Worm (Caenorhabditis elegans): ENCODE data around the gene Y51H7BR.4.

Gene Y51H7BR.4

ce11 chrII:1567646-1568045 is 38.5 kb downstream of the Y51H7BR.4 start, which contains the start of gene K05F6.8:
Gene K05F6.8, minus strand, starts transcription at chrII:1567746.
- no peak for TF ChIP-seq T23F11.4 (GFP tag; optimal IDR thresholded peaks at IDR 0.05)
- no peak for TF ChIP-seq ref-2 (tag; optimal IDR thresholded peaks at IDR 0.05)
- no peak for TF ChIP-seq sdc-2 (tag; optimal IDR thresholded peaks at IDR 0.05)
- TF ChIP-seq hlh-30 (tag; optimal IDR thresholded peaks at IDR 0.05; ENCODE audit: insufficient read depth), result no peak
- TF ChIP-seq pha-4 (tag; optimal IDR thresholded peaks at IDR 0.05), result no peak
- TF ChIP-seq ceh-34 (tag; optimal IDR thresholded peaks at IDR 0.05), result no peak
- TF ChIP-seq ztf-16 (tag; optimal IDR thresholded peaks at IDR 0.05), result no peak
- TF ChIP-seq ttx-3 (tag; optimal IDR thresholded peaks at IDR 0.05), result no peak
- TF ChIP-seq nfya-1 (tag; optimal IDR thresholded peaks at IDR 0.05), result no peak
- no peak for TF ChIP-seq ceh-18 (tag; optimal IDR thresholded peaks at IDR 0.05)
- TF ChIP-seq gmeb-2 (tag; optimal IDR thresholded peaks at IDR 0.05), result no peak
- no peak for TF ChIP-seq fkh-10 (GFP tag; optimal IDR thresholded peaks at IDR 0.05)
- no peak for TF ChIP-seq tbx-2 (tag; optimal IDR thresholded peaks at IDR 0.05)
- no peak for TF ChIP-seq ama-1 (optimal IDR thresholded peaks at IDR 0.05)
- no peak for TF ChIP-seq unc-42 (tag; optimal IDR thresholded peaks at IDR 0.05)
- no peak for TF ChIP-seq pha-2 (tag; optimal IDR thresholded peaks at IDR 0.05)
- TF ChIP-seq sox-4 (tag; optimal IDR thresholded peaks at IDR 0.05), result no peak

- TF ChIP-seq ref-2 (tag; optimal IDR thresholded peaks at IDR 0.05) (no peak), C38D4.7 (GFP tag; optimal IDR thresholded peaks at IDR 0.05) (no peak), unc-55 (GFP tag; optimal IDR thresholded peaks at IDR 0.05) (no peak), dve-1 (tag; optimal IDR thresholded peaks at IDR 0.05) (no peak)
These were observed 39.1 kb downstream of the Y51H7BR.4 start, which contains the start of gene fbxb-49 for ce11 chrII:1568214-1568613. Gene fbxb-49, plus strand, starts transcription at chrII:1568514.

- TF ChIP-seq npax-4 (tag; optimal IDR thresholded peaks at IDR 0.05), result no peak
- TF ChIP-seq ceh-9 (tag; optimal IDR thresholded peaks at IDR 0.05), result no peak
- no peak for TF ChIP-seq pha-2 (tag; optimal IDR thresholded peaks at IDR 0.05)
- no peak for TF ChIP-seq ceh-14 (tag; optimal IDR thresholded peaks at IDR 0.05)
- no peak for TF ChIP-seq hlh-13 (GFP tag; optimal IDR thresholded peaks at IDR 0.05)
- TF ChIP-seq unc-3 (GFP tag; conservative IDR thresholded peaks at IDR 0.05), result no peak
- TF ChIP-seq unc-3 (tag; optimal IDR thresholded peaks at IDR 0.05), result no peak
- no peak for TF ChIP-seq C08G9.2 (tag; optimal IDR thresholded peaks at IDR 0.05)
- no peak for TF ChIP-seq ceh-18 (tag; optimal IDR thresholded peaks at IDR 0.05)
- TF ChIP-seq odd-2 (tag; optimal IDR thresholded peaks at IDR 0.05), result no peak
- TF ChIP-seq ttx-3 (tag; optimal IDR thresholded peaks at IDR 0.05), result no peak
- no peak for TF ChIP-seq F13H6.1 (tag; optimal IDR thresholded peaks at IDR 0.05)
- no peak for TF ChIP-seq syd-9 (tag; optimal IDR thresholded peaks at IDR 0.05)
- no peak for TF ChIP-seq ceh-22 (tag; optimal IDR thresholded peaks at IDR 0.05)
- no peak for TF ChIP-seq sox-2 (GFP tag; IDR thresholded peaks at IDR 0.05)
- TF ChIP-seq sdc-2 (tag; optimal IDR thresholded peaks at IDR 0.05), result no peak
- TF ChIP-seq tbx-7 (tag; optimal IDR thresholded peaks at IDR 0.05), result no peak
- no peak for TF ChIP-seq lin-11 (tag; optimal IDR thresholded peaks at IDR 0.05)
- no peak for TF ChIP-seq unc-42 (tag; optimal IDR thresholded peaks at IDR 0.05)
These were observed 41.9 kb downstream of the Y51H7BR.4 start, which contains the start of gene fbxb-46 for ce11 chrII:1571032-1571431. Gene fbxb-46, minus strand, starts transcription at chrII:1571132.

- TF ChIP-seq nhr-232 (tag; optimal IDR thresholded peaks at IDR 0.05) (no peak), ceh-14 (tag; optimal IDR thresholded peaks at IDR 0.05) (no peak), hlh-13 (GFP tag; optimal IDR thresholded peaks at IDR 0.05) (no peak), lin-11 (tag; optimal IDR thresholded peaks at IDR 0.05) (no peak), ceh-31 (tag; optimal IDR thresholded peaks at IDR 0.05) (no peak), unc-55 (GFP tag; optimal IDR thresholded peaks at IDR 0.05) (no peak), ref-2 (tag; optimal IDR thresholded peaks at IDR 0.05) (no peak), zip-5 (tag; optimal IDR thresholded peaks at IDR 0.05) (no peak), pha-2 (tag; optimal IDR thresholded peaks at IDR 0.05) (no peak), dve-1 (tag; optimal IDR thresholded peaks at IDR 0.05) (no peak), pag-3 (tag; optimal IDR thresholded peaks at IDR 0.05; ENCODE audit: borderline replicate concordance) (no peak), ceh-24 (tag; optimal IDR thresholded peaks at IDR 0.05) (no peak), T23F11.4 (GFP tag; optimal IDR thresholded peaks at IDR 0.05) (no peak), pax-1 (tag; optimal IDR thresholded peaks at IDR 0.05) (no peak), ceh-22 (tag; optimal IDR thresholded peaks at IDR 0.05) (no peak), ahr-1 (tag; optimal IDR thresholded peaks at IDR 0.05) (no peak), dmd-4 (tag; optimal IDR thresholded peaks at IDR 0.05; ENCODE audit: borderline replicate concordance) (no peak)
These were observed 46.9 kb downstream of the Y51H7BR.4 start, which contains the start of gene K05F6.10 for ce11 chrII:1576030-1576429. Gene K05F6.10, minus strand, starts transcription at chrII:1576130.
